Comparison of ENCODE assay signal across 1 fruit fly cellular context in the genomic region with DNA sequence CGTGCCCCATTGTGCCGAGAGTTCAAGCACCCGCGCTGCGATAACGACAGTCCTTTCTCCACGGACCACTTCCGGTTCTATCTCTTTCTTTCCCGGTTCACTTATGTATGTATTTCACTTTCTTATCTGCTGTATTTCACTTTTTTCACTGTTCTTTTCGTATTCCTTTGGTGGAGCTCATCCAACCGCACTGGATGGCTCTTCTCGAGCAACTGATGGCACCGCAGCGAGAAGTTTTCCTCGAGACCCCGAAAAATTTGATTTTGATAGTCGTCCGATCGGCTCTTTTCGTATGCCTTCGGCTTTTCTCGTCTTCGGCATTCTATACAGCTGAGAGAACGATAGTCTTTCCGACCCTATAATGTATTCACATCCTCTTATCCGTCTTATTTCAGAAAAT.
TF ChIP-seq lines count a peak whose summit lies in the region.

LanA (minus strand) TSS at position 217 of the 400 bp plus-strand sequence.

TF ChIP-seq in whole organism, embryonic, 481 proteins besides CTCF, POLR2A, EP300 and RAD21 (continued from another document):
- no peak for TF ChIP-seq peb (GFP tag; IDR thresholded peaks at IDR 0.05; lab: Robert Waterston, UW)
- TF ChIP-seq gce (GFP tag; IDR thresholded peaks at IDR 0.05; lab: Robert Waterston, UW) = 0 out of 3 replicates have a peak, but pooled peaks have one; percentile 46
- TF ChIP-seq CG11695 (GFP tag; IDR thresholded peaks at IDR 0.05; lab: Robert Waterston, UW) = no peak
- TF ChIP-seq kni (GFP tag; optimal IDR thresholded peaks at IDR 0.05; lab: Kevin White, UChicago) = no peak
- TF ChIP-seq CG18764 (GFP tag; optimal IDR thresholded peaks at IDR 0.05; lab: Kevin White, UChicago) = no peak
- TF ChIP-seq pros (GFP tag; optimal IDR thresholded peaks at IDR 0.05; lab: Kevin White, UChicago) = peak; percentile 44
- TF ChIP-seq emc (GFP tag; optimal IDR thresholded peaks at IDR 0.05; lab: Kevin White, UChicago) = no peak
- TF ChIP-seq mirr (GFP tag; optimal IDR thresholded peaks at IDR 0.05; lab: Kevin White, UChicago) = peak; percentile 2
- peak; percentile 61 for TF ChIP-seq bbx (GFP tag; IDR thresholded peaks at IDR 0.05; lab: Robert Waterston, UW; ENCODE audit: partially characterized antibody)
- TF ChIP-seq aop (GFP tag; IDR thresholded peaks at IDR 0.05; lab: Robert Waterston, UW) = peak; percentile 76; the same call in 1 of the 2 replicates
- peak; percentile 75 for TF ChIP-seq HLHmδ (GFP tag; optimal IDR thresholded peaks at IDR 0.05; lab: Kevin White, UChicago)
- TF ChIP-seq bab2 (GFP tag; optimal IDR thresholded peaks at IDR 0.05; lab: Kevin White, UChicago) = no peak
- TF ChIP-seq Eip74EF (GFP tag; optimal IDR thresholded peaks at IDR 0.05; lab: Kevin White, UChicago) = no peak
- TF ChIP-seq Mad (GFP tag; optimal IDR thresholded peaks at IDR 0.05; lab: Kevin White, UChicago) = peak; percentile 6
- TF ChIP-seq CG15696 (tag; optimal IDR thresholded peaks at IDR 0.05; lab: Kevin White, UChicago) = peak; percentile 9
- no peak for TF ChIP-seq D (optimal IDR thresholded peaks at IDR 0.05; lab: Kevin White, UChicago)
- no peak for TF ChIP-seq D (GFP tag; optimal IDR thresholded peaks at IDR 0.05; lab: Kevin White, UChicago)
- TF ChIP-seq gsb-n (tag; optimal IDR thresholded peaks at IDR 0.05; lab: Kevin White, UChicago) = peak; percentile 7
- TF ChIP-seq CG1603 (tag; optimal IDR thresholded peaks at IDR 0.05; lab: Kevin White, UChicago) = peak; percentile 32
- TF ChIP-seq Bgb (GFP tag; IDR thresholded peaks at IDR 0.05; lab: Robert Waterston, UW; ENCODE audit: partially characterized antibody) = peak; percentile 44; the same call in 1 of the 2 replicates
- TF ChIP-seq Antp (GFP tag; optimal IDR thresholded peaks at IDR 0.05; lab: Kevin White, UChicago) = no peak
- no peak for TF ChIP-seq CG3281 (GFP tag; optimal IDR thresholded peaks at IDR 0.05; lab: Kevin White, UChicago)
- peak; percentile 71; the same call in 2 of the 3 replicates for TF ChIP-seq CG2199 (GFP tag; IDR thresholded peaks at IDR 0.05; lab: Robert Waterston, UW)
- TF ChIP-seq Scr (GFP tag; IDR thresholded peaks at IDR 0.05; lab: Robert Waterston, UW; ENCODE audit: partially characterized antibody) = 0 out of 2 replicates have a peak, but pooled peaks have one; percentile 20
- TF ChIP-seq CG13287 (GFP tag; IDR thresholded peaks at IDR 0.05; lab: Robert Waterston, UW; ENCODE audit: partially characterized antibody) = no peak; the same call in 1 of the 2 replicates
- TF ChIP-seq hbn (GFP tag; IDR thresholded peaks at IDR 0.05; lab: Robert Waterston, UW; ENCODE audit: partially characterized antibody) = no peak
- no peak for TF ChIP-seq cas (GFP tag; IDR thresholded peaks at IDR 0.05; lab: Robert Waterston, UW)
- TF ChIP-seq CG7987 (GFP tag; optimal IDR thresholded peaks at IDR 0.05; lab: Kevin White, UChicago) = no peak
- no peak for TF ChIP-seq exex (tag; optimal IDR thresholded peaks at IDR 0.05; lab: Kevin White, UChicago)
- peak; percentile 87 for TF ChIP-seq Med (GFP tag; lab: Kevin White, UChicago)
- no peak for TF ChIP-seq slbo (GFP tag; IDR thresholded peaks at IDR 0.05; lab: Robert Waterston, UW)
- no peak for TF ChIP-seq phol (tag; optimal IDR thresholded peaks at IDR 0.05; lab: Kevin White, UChicago)
- no peak for TF ChIP-seq org-1 (GFP tag; optimal IDR thresholded peaks at IDR 0.05; lab: Kevin White, UChicago)
- TF ChIP-seq Blimp-1 (GFP tag; optimal IDR thresholded peaks at IDR 0.05; lab: Kevin White, UChicago) = peak; percentile 65
- no peak for TF ChIP-seq CG13296 (GFP tag; optimal IDR thresholded peaks at IDR 0.05; lab: Kevin White, UChicago)
- TF ChIP-seq sug (tag; optimal IDR thresholded peaks at IDR 0.05; lab: Kevin White, UChicago) = peak; percentile 26
- peak; percentile 44 for TF ChIP-seq CG17568 (GFP tag; optimal IDR thresholded peaks at IDR 0.05; lab: Kevin White, UChicago)
- TF ChIP-seq Fer2 (tag; optimal IDR thresholded peaks at IDR 0.05; lab: Kevin White, UChicago) = no peak
- no peak for TF ChIP-seq Ptx1 (GFP tag; IDR thresholded peaks at IDR 0.05; lab: Robert Waterston, UW)
- TF ChIP-seq Sox100B (GFP tag; optimal IDR thresholded peaks at IDR 0.05; lab: Kevin White, UChicago) = no peak
- TF ChIP-seq ci (GFP tag; IDR thresholded peaks at IDR 0.05; lab: Robert Waterston, UW) = peak; percentile 49; the same call in 2 of the 3 replicates
- TF ChIP-seq grn (GFP tag; optimal IDR thresholded peaks at IDR 0.05; lab: Kevin White, UChicago) = no peak
- no peak for TF ChIP-seq ems (GFP tag; optimal IDR thresholded peaks at IDR 0.05; lab: Kevin White, UChicago)
- peak; percentile 17 for TF ChIP-seq eyg (GFP tag; optimal IDR thresholded peaks at IDR 0.05; lab: Kevin White, UChicago)
- TF ChIP-seq her (GFP tag; optimal IDR thresholded peaks at IDR 0.05; lab: Kevin White, UChicago) = peak; percentile 45
- TF ChIP-seq stwl (tag; optimal IDR thresholded peaks at IDR 0.05; lab: Kevin White, UChicago) = peak; percentile 7
- 0 out of 2 replicates have a peak, but pooled peaks have one; percentile 31 for TF ChIP-seq sens-2 (GFP tag; IDR thresholded peaks at IDR 0.05; lab: Robert Waterston, UW)
- peak; percentile 82 for TF ChIP-seq chm (GFP tag; IDR thresholded peaks at IDR 0.05; lab: Robert Waterston, UW)
- peak; percentile 46; the same call in 1 of the 2 replicates for TF ChIP-seq sob (GFP tag; IDR thresholded peaks at IDR 0.05; lab: Robert Waterston, UW)
- TF ChIP-seq CG12104 (GFP tag; optimal IDR thresholded peaks at IDR 0.05; lab: Kevin White, UChicago) = no peak
- peak; percentile 31 for TF ChIP-seq CG7271 (tag; optimal IDR thresholded peaks at IDR 0.05; lab: Kevin White, UChicago)
- TF ChIP-seq zen2 (GFP tag; IDR thresholded peaks at IDR 0.05; lab: Robert Waterston, UW; ENCODE audit: partially characterized antibody) = no peak
- TF ChIP-seq vvl (GFP tag; IDR thresholded peaks at IDR 0.05; lab: Robert Waterston, UW) = peak; percentile 18; the same call in 1 of the 2 replicates
- no peak for TF ChIP-seq wek (GFP tag; optimal IDR thresholded peaks at IDR 0.05; lab: Kevin White, UChicago)
- peak; percentile 46 for TF ChIP-seq E2f1 (GFP tag; IDR thresholded peaks at IDR 0.05; lab: Robert Waterston, UW)
- no peak for TF ChIP-seq zfh1 (GFP tag; IDR thresholded peaks at IDR 0.05; lab: Robert Waterston, UW)
- TF ChIP-seq crol (GFP tag; IDR thresholded peaks at IDR 0.05; lab: Robert Waterston, UW) = 0 out of 2 replicates have a peak, but pooled peaks have one; percentile 24
- no peak for TF ChIP-seq Gug (GFP tag; IDR thresholded peaks at IDR 0.05; lab: Robert Waterston, UW)
- TF ChIP-seq CG15011 (GFP tag; optimal IDR thresholded peaks at IDR 0.05; lab: Kevin White, UChicago) = no peak
- TF ChIP-seq ERR (GFP tag; optimal IDR thresholded peaks at IDR 0.05; lab: Kevin White, UChicago) = peak; percentile 11
- TF ChIP-seq lab (GFP tag; optimal IDR thresholded peaks at IDR 0.05; lab: Kevin White, UChicago) = peak; percentile 15
- peak; percentile 27; the same call in 1 of the 2 replicates for TF ChIP-seq CG32532 (GFP tag; IDR thresholded peaks at IDR 0.05; lab: Robert Waterston, UW)
- TF ChIP-seq ash1 (GFP tag; optimal IDR thresholded peaks at IDR 0.05; lab: Kevin White, UChicago) = no peak
- TF ChIP-seq MBD-R2 (GFP tag; IDR thresholded peaks at IDR 0.05; lab: Robert Waterston, UW) = no peak
- TF ChIP-seq pita (GFP tag; optimal IDR thresholded peaks at IDR 0.05; lab: Kevin White, UChicago) = no peak
- no peak for TF ChIP-seq CG4854 (GFP tag; optimal IDR thresholded peaks at IDR 0.05; lab: Kevin White, UChicago)
- TF ChIP-seq CG3995 (GFP tag; optimal IDR thresholded peaks at IDR 0.05; lab: Kevin White, UChicago) = no peak
- TF ChIP-seq CG7928 (GFP tag; optimal IDR thresholded peaks at IDR 0.05; lab: Kevin White, UChicago) = no peak
- no peak for TF ChIP-seq grau (tag; optimal IDR thresholded peaks at IDR 0.05; lab: Kevin White, UChicago)
- TF ChIP-seq Xrp1 (GFP tag; IDR thresholded peaks at IDR 0.05; lab: Robert Waterston, UW) = 0 out of 2 replicates have a peak, but pooled peaks have one; percentile 26
- TF ChIP-seq trh (GFP tag; optimal IDR thresholded peaks at IDR 0.05; lab: Kevin White, UChicago) = no peak
- peak; percentile 7 for TF ChIP-seq CG4707 (GFP tag; optimal IDR thresholded peaks at IDR 0.05; lab: Kevin White, UChicago)
- peak; percentile 27 for TF ChIP-seq CG3163 (GFP tag; optimal IDR thresholded peaks at IDR 0.05; lab: Kevin White, UChicago)
- no peak for TF ChIP-seq ap (GFP tag; IDR thresholded peaks at IDR 0.05; lab: Robert Waterston, UW)
- TF ChIP-seq fd102C (GFP tag; optimal IDR thresholded peaks at IDR 0.05; lab: Kevin White, UChicago) = peak; percentile 60
- TF ChIP-seq CG17829 (tag; optimal IDR thresholded peaks at IDR 0.05; lab: Kevin White, UChicago) = no peak
- TF ChIP-seq Rfx (GFP tag; IDR thresholded peaks at IDR 0.05; lab: Robert Waterston, UW) = peak; percentile 30; the same call in 1 of the 2 replicates
- peak; percentile 31; the same call in 1 of the 3 replicates for TF ChIP-seq otp (GFP tag; IDR thresholded peaks at IDR 0.05; lab: Robert Waterston, UW)
- peak; percentile 44; the same call in 1 of the 2 replicates for TF ChIP-seq Atf6 (GFP tag; IDR thresholded peaks at IDR 0.05; lab: Robert Waterston, UW)
- TF ChIP-seq CG9932 (GFP tag; IDR thresholded peaks at IDR 0.05; lab: Robert Waterston, UW) = no peak
- TF ChIP-seq CG5180 (GFP tag; optimal IDR thresholded peaks at IDR 0.05; lab: Kevin White, UChicago) = no peak
- TF ChIP-seq CG2712 (tag; optimal IDR thresholded peaks at IDR 0.05; lab: Kevin White, UChicago) = peak; percentile 20
- TF ChIP-seq Neu2 (GFP tag; optimal IDR thresholded peaks at IDR 0.05; lab: Kevin White, UChicago; ENCODE audit: borderline replicate concordance) = no peak
